Fruit fly (Drosophila melanogaster) whole organism, prepupa: ENCODE results near the gene spdi.

Source experiments
- CG7368 ChIP-seq: fragments of 200-800 bp; sonication (Bioruptor generic); optimal IDR thresholded peaks from 3 replicates; lab custom pipeline; 2016; ENCODE audit warnings: missing biosample characterization, missing genetic modification characterization
- Hr39 ChIP-seq: fragments of 200-800 bp; sonication (Bioruptor generic); optimal IDR thresholded peaks from 2 replicates; lab custom pipeline; 2016; ENCODE audit warnings: missing biosample characterization, missing genetic modification characterization
- salr ChIP-seq, 2 experiments: fragments of 200-800 bp; sonication (Bioruptor generic); optimal IDR thresholded peaks; 3 replicates each; lab custom pipeline; 2016 to 2018; ENCODE audit warnings: missing biosample characterization in 2 of 2, missing genetic modification characterization in 2 of 2, mild to moderate bottlenecking in 1 of 2

DNA sequence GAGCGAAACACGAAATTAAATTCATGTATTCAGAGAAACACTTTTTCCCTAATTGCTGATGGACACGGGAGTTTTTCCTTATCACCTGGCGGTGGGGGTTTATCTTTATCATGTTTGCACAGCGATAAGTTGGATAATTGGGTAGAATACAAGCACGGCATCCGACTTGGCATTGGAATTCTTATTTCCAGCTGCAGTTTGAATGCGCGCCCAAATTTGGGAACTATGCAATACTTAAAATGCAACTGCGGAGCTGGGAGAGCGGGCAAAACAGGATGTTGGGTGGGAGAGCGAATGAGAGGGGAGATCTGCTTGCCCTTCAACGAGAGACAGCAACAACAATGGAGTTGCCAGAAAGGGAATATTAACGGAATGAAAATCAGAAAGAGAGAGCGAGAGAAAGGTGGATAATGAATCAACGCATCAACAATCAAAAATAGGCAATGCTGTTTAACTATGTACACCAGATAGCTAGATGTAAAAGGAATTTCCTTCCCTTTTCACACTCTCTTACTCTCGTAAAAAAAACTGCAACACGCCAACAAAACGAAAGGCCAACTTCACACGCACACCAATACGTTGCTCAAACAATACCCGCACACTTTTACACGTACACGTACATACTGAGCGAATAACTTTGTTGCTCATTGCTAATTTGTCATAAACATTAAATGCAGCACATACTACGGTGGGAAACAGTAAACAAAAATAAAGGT, 3.1 kb downstream of the spdi start:
- TF ChIP-seq CG7368 (GFP tag; lab: Kevin White, UChicago) (no peak), salr (GFP tag; optimal IDR thresholded peaks at IDR 0.05; lab: Kevin White, UChicago) (no peak), Hr39 (GFP tag; lab: Kevin White, UChicago) (no peak)
